Fruit fly (Drosophila melanogaster) Kc167 (cell line): ENCODE measurements around the gene Eogt.

Source experiments
- Myc ChIP-seq: fragments of >200 bp; optimal IDR thresholded peaks from 2 replicates; lab custom pipeline; 2017; ENCODE audit warnings: missing external identifiers
- h ChIP-seq: fragments of >200 bp; optimal IDR thresholded peaks from 3 replicates; lab custom pipeline; 2018; ENCODE audit warnings: missing external identifiers
- insv ChIP-seq: fragments of >200 bp; optimal IDR thresholded peaks from 3 replicates; lab custom pipeline; 2018; ENCODE audit warnings: missing external identifiers
- psq ChIP-seq: fragments of >200 bp; optimal IDR thresholded peaks from 2 replicates; lab custom pipeline; 2017; ENCODE audit warnings: missing external identifiers
- ttk ChIP-seq: sonication (Bioruptor generic); optimal IDR thresholded peaks from 2 replicates; lab custom pipeline; 2017; ENCODE audit warnings: missing external identifiers

DNA sequence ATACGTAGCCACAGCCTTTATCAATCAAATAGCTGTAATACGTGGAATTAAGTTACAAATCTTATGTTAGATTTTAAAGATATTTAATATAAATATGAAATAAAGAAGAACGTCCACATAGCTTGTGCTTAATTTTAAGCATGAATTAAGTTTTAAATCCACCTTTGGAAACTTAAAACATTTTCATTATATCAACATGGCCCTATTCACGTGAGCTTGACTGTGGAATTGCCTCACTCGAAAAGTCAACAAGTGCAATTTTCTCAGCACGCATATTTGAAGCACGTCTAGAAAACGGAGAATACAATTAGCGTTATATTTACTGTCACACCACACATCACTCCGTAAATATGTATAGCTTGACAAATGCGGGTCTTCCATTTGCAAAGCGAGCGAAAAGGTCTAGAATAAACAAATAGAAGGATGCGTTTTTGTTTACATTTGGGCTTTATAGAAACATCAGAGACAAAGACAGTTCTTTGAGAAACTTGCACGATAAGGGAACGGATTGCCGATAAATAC is 17.2 kb upstream of the Eogt start:
- TF ChIP-seq insv = no peak
- TF ChIP-seq psq (lab: Kevin White, UChicago) = no peak
- no peak for TF ChIP-seq ttk (lab: Kevin White, UChicago)
- TF ChIP-seq h (lab: Kevin White, UChicago) = no peak
- TF ChIP-seq Myc = no peak
